Worm (Caenorhabditis elegans) whole organism, early embryonic: Measurements from ENCODE around the gene ZK1098.11.

Source experiments
- B0310.2 ChIP-seq: sonication (generic microtip); optimal IDR thresholded peaks from 2 replicates; lab custom pipeline; 2016; ENCODE audit warnings: mild to moderate bottlenecking, missing genetic modification characterization, missing compliant biosample characterization
- F13C5.2 ChIP-seq: sonication (generic microtip); optimal IDR thresholded peaks from 2 replicates; lab custom pipeline; 2017; ENCODE audit warnings: mild to moderate bottlenecking, missing genetic modification characterization, inconsistent platforms, missing compliant biosample characterization
- ama-1 ChIP-seq: fragments of 150-350 bp; optimal IDR thresholded peaks from 2 replicates; lab custom pipeline; 2014
- ceh-13 ChIP-seq: fragments of 200-800 bp; sonication (Bioruptor generic); optimal IDR thresholded peaks from 2 replicates; lab custom pipeline; 2018; ENCODE audit warnings: mild to moderate bottlenecking, missing genetic modification characterization, missing compliant biosample characterization
- ets-7 ChIP-seq: sonication (generic microtip); optimal IDR thresholded peaks from 2 replicates; lab custom pipeline; 2016; ENCODE audit warnings: missing genotype, missing genetic modification characterization, missing compliant biosample characterization
- hmbx-1 ChIP-seq: sonication (generic microtip); optimal IDR thresholded peaks from 2 replicates; lab custom pipeline; 2016; ENCODE audit warnings: mild to moderate bottlenecking, missing genetic modification characterization, missing compliant biosample characterization
- pes-1 ChIP-seq: fragments of 200-800 bp; sonication (Bioruptor generic); IDR thresholded peaks from 2 replicates; pipeline ENCODE4 v1.3.6; 2022; ENCODE audit warnings: missing genetic modification reagents, missing genetic modification characterization, missing compliant biosample characterization
- sea-1 ChIP-seq: fragments of 200-800 bp; sonication (Bioruptor generic); conservative IDR thresholded peaks from 2 replicates; pipeline ENCODE4 v1.3.6; 2022; ENCODE audit warnings: missing genetic modification characterization, missing compliant biosample characterization
- tbx-11 ChIP-seq: fragments of 200-800 bp; sonication (Bioruptor generic); IDR thresholded peaks from 2 replicates; pipeline ENCODE4 v1.3.6; 2022; ENCODE audit warnings: missing genetic modification characterization, missing compliant biosample characterization
- tbx-37 ChIP-seq: fragments of 200-800 bp; sonication (Bioruptor generic); conservative IDR thresholded peaks from 2 replicates; pipeline ENCODE4 v1.3.6; 2022; ENCODE audit warnings: missing genetic modification reagents, missing genetic modification characterization, missing compliant biosample characterization
- tra-4 ChIP-seq: sonication (generic microtip); optimal IDR thresholded peaks from 2 replicates; lab custom pipeline; 2017; ENCODE audit warnings: missing genetic modification characterization, missing compliant biosample characterization

- TF ChIP-seq B0310.2 (tag; lab: Kevin White, UChicago) = no peak
- no peak for TF ChIP-seq sea-1 (GFP tag; lab: Robert Waterston, UW)
- TF ChIP-seq pes-1 = no peak
- no peak for TF ChIP-seq F13C5.2 (tag; lab: Kevin White, UChicago)
- TF ChIP-seq ceh-13 (GFP tag; lab: Kevin White, UChicago) = no peak
- no peak for TF ChIP-seq tbx-37 (GFP tag; lab: Robert Waterston, UW)
- no peak for TF ChIP-seq ets-7 (tag; lab: Kevin White, UChicago)
- TF ChIP-seq ama-1 (lab: Kevin White, UChicago) = no peak
- TF ChIP-seq tbx-11 (GFP tag; lab: Robert Waterston, UW) = no peak
- TF ChIP-seq tra-4 (tag; lab: Kevin White, UChicago) = no peak
- no peak for TF ChIP-seq hmbx-1 (tag; lab: Kevin White, UChicago)
These were observed 44.7 kb upstream of the ZK1098.11 start for ce11 chrIII:9511660-9512059.
